Worm (Caenorhabditis elegans) whole organism, late embryonic: ENCODE data around the gene C08F11.10.

Experiments
- K02D7.2 ChIP-seq: sonication (generic microtip); optimal IDR thresholded peaks from 2 replicates; lab custom pipeline; 2017; ENCODE audit warnings: mild to moderate bottlenecking, missing genetic modification characterization, missing compliant biosample characterization
- Y22D7AL.16 ChIP-seq: sonication (generic microtip); optimal IDR thresholded peaks from 2 replicates; lab custom pipeline; 2016; ENCODE audit warnings: missing genetic modification characterization, missing compliant biosample characterization
- ama-1 ChIP-seq: fragments of 150-350 bp; optimal IDR thresholded peaks from 2 replicates; lab custom pipeline; 2014
- ceh-19 ChIP-seq: fragments of 200-800 bp; sonication (Bioruptor generic); optimal IDR thresholded peaks from 2 replicates; lab custom pipeline; 2018; ENCODE audit warnings: mild to moderate bottlenecking, missing genetic modification characterization, missing compliant biosample characterization
- ceh-24 ChIP-seq: sonication (generic microtip); optimal IDR thresholded peaks from 2 replicates; lab custom pipeline; 2016; ENCODE audit warnings: mild to moderate bottlenecking, missing genetic modification characterization, missing compliant biosample characterization
- ceh-31 ChIP-seq: sonication (generic microtip); optimal IDR thresholded peaks from 2 replicates; lab custom pipeline; 2016; ENCODE audit warnings: missing genetic modification characterization, missing compliant biosample characterization
- ceh-34 ChIP-seq: sonication (generic microtip); optimal IDR thresholded peaks from 2 replicates; lab custom pipeline; 2016; ENCODE audit warnings: mild to moderate bottlenecking, missing genetic modification characterization, missing compliant biosample characterization
- ceh-6 ChIP-seq: fragments of 200-800 bp; sonication (Bioruptor generic); optimal IDR thresholded peaks from 2 replicates; lab custom pipeline; 2018; ENCODE audit warnings: mild to moderate bottlenecking, missing genetic modification characterization, missing compliant biosample characterization
- ceh-9 ChIP-seq: sonication (generic microtip); optimal IDR thresholded peaks from 2 replicates; lab custom pipeline; 2016; ENCODE audit warnings: mild to moderate bottlenecking, missing genetic modification characterization, inconsistent platforms, missing compliant biosample characterization
- che-1 ChIP-seq: sonication (generic microtip); optimal IDR thresholded peaks from 2 replicates; lab custom pipeline; 2016; ENCODE audit warnings: mild to moderate bottlenecking, missing genetic modification characterization, missing compliant biosample characterization
- dmd-4 ChIP-seq: sonication (generic microtip); optimal IDR thresholded peaks from 2 replicates; lab custom pipeline; 2016; ENCODE audit warnings: borderline replicate concordance, missing genetic modification characterization, missing compliant biosample characterization
- dve-1 ChIP-seq: sonication (generic microtip); optimal IDR thresholded peaks from 2 replicates; lab custom pipeline; 2017; ENCODE audit warnings: antibody characterized with exemption, mild to moderate bottlenecking, missing genetic modification characterization, missing compliant biosample characterization
- ets-4 ChIP-seq: sonication (generic microtip); optimal IDR thresholded peaks from 2 replicates; lab custom pipeline; 2016; ENCODE audit warnings: missing genetic modification characterization, missing compliant biosample characterization
- eyg-1 ChIP-seq: sonication (generic microtip); optimal IDR thresholded peaks from 2 replicates; lab custom pipeline; 2016; ENCODE audit warnings: missing genotype, missing genetic modification characterization, missing compliant biosample characterization
- fax-1 ChIP-seq: sonication (generic microtip); optimal IDR thresholded peaks from 2 replicates; lab custom pipeline; 2016; ENCODE audit warnings: missing genotype, missing genetic modification characterization, missing compliant biosample characterization
- fkh-6 ChIP-seq: sonication (generic microtip); optimal IDR thresholded peaks from 2 replicates; lab custom pipeline; 2016; ENCODE audit warnings: missing genetic modification characterization, missing compliant biosample characterization
- hlh-15 ChIP-seq: sonication (generic microtip); optimal IDR thresholded peaks from 2 replicates; lab custom pipeline; 2016; ENCODE audit warnings: missing genetic modification characterization, missing compliant biosample characterization
- hlh-30 ChIP-seq: sonication (generic microtip); optimal IDR thresholded peaks from 2 replicates; lab custom pipeline; 2017; ENCODE audit warnings: antibody characterized with exemption, missing genetic modification characterization, missing compliant biosample characterization; ENCODE audit not compliant: insufficient read depth
- hlh-6 ChIP-seq: sonication (generic microtip); optimal IDR thresholded peaks from 2 replicates; lab custom pipeline; 2016; ENCODE audit warnings: missing genotype, missing genetic modification characterization, missing compliant biosample characterization
- lim-6 ChIP-seq: sonication (generic microtip); optimal IDR thresholded peaks from 2 replicates; lab custom pipeline; 2016; ENCODE audit warnings: missing genetic modification characterization, missing compliant biosample characterization
- nhr-11 ChIP-seq: fragments of 150-350 bp; optimal IDR thresholded peaks from 2 replicates; lab custom pipeline; 2014; ENCODE audit warnings: missing biosample characterization, missing genetic modification characterization
- npax-4 ChIP-seq: sonication (generic microtip); optimal IDR thresholded peaks from 2 replicates; lab custom pipeline; 2016; ENCODE audit warnings: missing genetic modification characterization, missing compliant biosample characterization
- odd-2 ChIP-seq: sonication (generic microtip); optimal IDR thresholded peaks from 2 replicates; lab custom pipeline; 2017; ENCODE audit warnings: antibody characterized with exemption, mild to moderate bottlenecking, missing genetic modification characterization, missing compliant biosample characterization
- pat-9 ChIP-seq: fragments of 200-800 bp; sonication (Bioruptor generic); optimal IDR thresholded peaks from 2 replicates; lab custom pipeline; 2018; ENCODE audit warnings: mild to moderate bottlenecking, missing genetic modification characterization, moderate library complexity, missing compliant biosample characterization
- pax-1 ChIP-seq: fragments of 150-350 bp; optimal IDR thresholded peaks from 2 replicates; lab custom pipeline; 2014; ENCODE audit warnings: missing biosample characterization, missing genetic modification characterization
- rnt-1 ChIP-seq: sonication (generic microtip); optimal IDR thresholded peaks from 2 replicates; lab custom pipeline; 2016; ENCODE audit warnings: missing genetic modification characterization, missing compliant biosample characterization
- sdc-2 ChIP-seq: sonication (generic microtip); optimal IDR thresholded peaks from 2 replicates; lab custom pipeline; 2016; ENCODE audit warnings: missing genotype, missing genetic modification characterization, missing compliant biosample characterization
- sox-2 ChIP-seq: fragments of 200-800 bp; sonication (Bioruptor generic); IDR thresholded peaks from 2 replicates; pipeline ENCODE4 v1.3.6; 2022; ENCODE audit warnings: missing genetic modification reagents, missing genetic modification characterization, missing compliant biosample characterization
- sox-4 ChIP-seq: sonication (generic microtip); optimal IDR thresholded peaks from 2 replicates; lab custom pipeline; 2017; ENCODE audit warnings: mild to moderate bottlenecking, missing genetic modification characterization, inconsistent platforms, missing compliant biosample characterization
- tbx-2 ChIP-seq: sonication (generic microtip); optimal IDR thresholded peaks from 2 replicates; lab custom pipeline; 2016; ENCODE audit warnings: missing genetic modification characterization, missing compliant biosample characterization
- tbx-7 ChIP-seq: sonication (generic microtip); optimal IDR thresholded peaks from 2 replicates; lab custom pipeline; 2016; ENCODE audit warnings: missing genotype, missing genetic modification characterization, missing compliant biosample characterization
- ttx-3 ChIP-seq: sonication (generic microtip); optimal IDR thresholded peaks from 2 replicates; lab custom pipeline; 2016; ENCODE audit warnings: missing genetic modification reagents, missing genetic modification characterization, missing compliant biosample characterization
- zip-5 ChIP-seq: sonication (generic microtip); optimal IDR thresholded peaks from 2 replicates; lab custom pipeline; 2016; ENCODE audit warnings: missing genetic modification characterization, missing compliant biosample characterization
- ztf-16 ChIP-seq: sonication (generic microtip); optimal IDR thresholded peaks from 2 replicates; lab custom pipeline; 2017; ENCODE audit warnings: missing genetic modification characterization, missing compliant biosample characterization

Gene C08F11.10

ce11 chrIV:13626469-13626868 lies 22.6 kb downstream of the C08F11.10 start, which contains the start of gene sru-21:
TSS of gene sru-21 (plus strand) at chrIV:13626769.
- TF ChIP-seq ceh-9 (tag; lab: Kevin White, UChicago) (no peak), ceh-31 (tag; lab: Kevin White, UChicago) (no peak), nhr-11 (tag; lab: Kevin White, UChicago) (no peak), ama-1 (lab: Kevin White, UChicago) (no peak), hlh-6 (tag; lab: Kevin White, UChicago) (no peak), ttx-3 (tag; lab: Kevin White, UChicago) (no peak), ets-4 (tag; lab: Kevin White, UChicago) (no peak), ceh-19 (GFP tag; lab: Kevin White, UChicago) (no peak), fax-1 (tag; lab: Kevin White, UChicago) (no peak), pax-1 (tag; lab: Kevin White, UChicago) (no peak), ceh-34 (tag; lab: Kevin White, UChicago) (no peak), ceh-24 (no peak), dve-1 (tag; lab: Kevin White, UChicago) (no peak), Y22D7AL.16 (no peak), tbx-2 (tag; lab: Kevin White, UChicago) (no peak), hlh-15 (no peak), sdc-2 (no peak), hlh-30 (tag; lab: Kevin White, UChicago) (no peak), zip-5 (no peak), dmd-4 (tag; lab: Kevin White, UChicago) (no peak)

- no peak for TF ChIP-seq lim-6 (tag; lab: Kevin White, UChicago)
- no peak for TF ChIP-seq hlh-15
- TF ChIP-seq tbx-2 (tag; lab: Kevin White, UChicago), result no peak
- no peak for TF ChIP-seq sdc-2
- no peak for TF ChIP-seq sox-4 (tag; lab: Kevin White, UChicago)
- TF ChIP-seq ztf-16, result no peak
- no peak for TF ChIP-seq eyg-1 (tag; lab: Kevin White, UChicago)
- TF ChIP-seq dmd-4 (tag; lab: Kevin White, UChicago), result no peak
- TF ChIP-seq npax-4 (tag; lab: Kevin White, UChicago), result no peak
- no peak for TF ChIP-seq pat-9 (tag; lab: Kevin White, UChicago)
Measured at ce11 chrIV:13623533-13623932, 25.5 kb downstream of the C08F11.10 start, which contains the start of gene C08F11.1. TSS of gene C08F11.1 (plus strand) at chrIV:13623833.

- TF ChIP-seq fkh-6 (tag; lab: Kevin White, UChicago) (no peak), npax-4 (tag; lab: Kevin White, UChicago) (no peak), tbx-7 (no peak), K02D7.2 (tag; lab: Kevin White, UChicago) (no peak), ets-4 (tag; lab: Kevin White, UChicago) (no peak), che-1 (tag; lab: Kevin White, UChicago) (no peak), sox-4 (tag; lab: Kevin White, UChicago) (no peak), sox-2 (no peak), rnt-1 (tag; lab: Kevin White, UChicago) (no peak), ceh-6 (no peak)
Measured at ce11 chrIV:13619203-13619602, 29.8 kb downstream of the C08F11.10 start, which contains the start of gene C08F11.3. TSS of gene C08F11.3 (plus strand) at chrIV:13619503.

ce11 chrIV:13609755-13610154 lies 39.3 kb downstream of the C08F11.10 start, which contains the start of gene C08F11.13:
TSS of gene C08F11.13 (minus strand) at chrIV:13609892.
- TF ChIP-seq ama-1 (lab: Kevin White, UChicago) (no peak), eyg-1 (tag; lab: Kevin White, UChicago) (no peak), odd-2 (tag; lab: Kevin White, UChicago) (no peak), ceh-31 (tag; lab: Kevin White, UChicago) (no peak)
